Fruit fly (Drosophila melanogaster): ENCODE measurements around the gene loh.
A peak's percentile ranks its signal among the peaks of the same experiment; 100 is the strongest.

Gene loh

dm6 chr2L:10474268-10474678 lies 31.9 kb downstream of the loh start, which contains the start of gene RluA-1 (continued):
- TF ChIP-seq CG18011 (GFP tag; optimal IDR thresholded peaks at IDR 0.05) = peak; percentile 92
- TF ChIP-seq trem (tag; optimal IDR thresholded peaks at IDR 0.05) = peak; percentile 97
- peak; percentile 100 for TF ChIP-seq CG2875 (GFP tag; optimal IDR thresholded peaks at IDR 0.05)
- peak; percentile 97 for TF ChIP-seq CG43689 (GFP tag; IDR thresholded peaks at IDR 0.05)
- TF ChIP-seq H2.0 (GFP tag; IDR thresholded peaks at IDR 0.05) = peak; percentile 99
- peak; percentile 53; the same call in 1 of the 2 replicates for TF ChIP-seq hbn (GFP tag; IDR thresholded peaks at IDR 0.05; ENCODE audit: partially characterized antibody)
- peak; percentile 99 for TF ChIP-seq CG3281 (GFP tag; optimal IDR thresholded peaks at IDR 0.05)
- peak; percentile 92 for TF ChIP-seq CG2116 (GFP tag; optimal IDR thresholded peaks at IDR 0.05)
- TF ChIP-seq BtbVII (GFP tag; optimal IDR thresholded peaks at IDR 0.05) = peak; percentile 99
- TF ChIP-seq Atf6 (GFP tag; IDR thresholded peaks at IDR 0.05) = peak; percentile 97
- peak; percentile 58 for TF ChIP-seq HLH4C (GFP tag; IDR thresholded peaks at IDR 0.05; ENCODE audit: partially characterized antibody)
- peak; percentile 92 for TF ChIP-seq CG11560 (tag; IDR thresholded peaks at IDR 0.05)
- TF ChIP-seq crol (GFP tag; IDR thresholded peaks at IDR 0.05) = peak; percentile 70
- TF ChIP-seq Dip3 (GFP tag; optimal IDR thresholded peaks at IDR 0.05) = peak; percentile 77
- peak; percentile 96 for TF ChIP-seq bab2 (GFP tag; optimal IDR thresholded peaks at IDR 0.05)
- TF ChIP-seq peb (GFP tag; IDR thresholded peaks at IDR 0.05) = peak; percentile 99
- peak; percentile 73; the same call in 2 of the 4 replicates for TF ChIP-seq chinmo (GFP tag; IDR thresholded peaks at IDR 0.05; ENCODE audit: partially characterized antibody)
- peak; percentile 89 for TF ChIP-seq btn (GFP tag; optimal IDR thresholded peaks at IDR 0.05)
- TF ChIP-seq NfI (GFP tag; optimal IDR thresholded peaks at IDR 0.05) = peak; percentile 99
- TF ChIP-seq tx (GFP tag; optimal IDR thresholded peaks at IDR 0.05) = peak; percentile 92
- TF ChIP-seq CG4404 (GFP tag; IDR thresholded peaks at IDR 0.05) = peak; percentile 98
- TF ChIP-seq abd-A (tag; optimal IDR thresholded peaks at IDR 0.05) = peak; percentile 92
- peak; percentile 99 for TF ChIP-seq tap (tag; optimal IDR thresholded peaks at IDR 0.05)
- peak; percentile 99 for TF ChIP-seq CG14014 (GFP tag; IDR thresholded peaks at IDR 0.05)
- TF ChIP-seq CG1233 (GFP tag; optimal IDR thresholded peaks at IDR 0.05) = peak; percentile 99
- TF ChIP-seq Spps (tag; optimal IDR thresholded peaks at IDR 0.05) = peak; percentile 100
- TF ChIP-seq CG13424 (tag; optimal IDR thresholded peaks at IDR 0.05) = peak; percentile 100
- TF ChIP-seq sima (GFP tag; optimal IDR thresholded peaks at IDR 0.05) = peak; percentile 52
- peak; percentile 84 for TF ChIP-seq da (GFP tag; optimal IDR thresholded peaks at IDR 0.05)
- TF ChIP-seq HHEX (GFP tag; optimal IDR thresholded peaks at IDR 0.05) = peak; percentile 99
- peak; percentile 98 for TF ChIP-seq esg (GFP tag; conservative IDR thresholded peaks at IDR 0.05)
- 0 out of 3 replicates have a peak, but pooled peaks have one; percentile 48 for TF ChIP-seq CG7963 (GFP tag; IDR thresholded peaks at IDR 0.05; ENCODE audit: partially characterized antibody)
- peak; percentile 78 for TF ChIP-seq CG9797 (GFP tag; optimal IDR thresholded peaks at IDR 0.05)
- peak; percentile 91 for TF ChIP-seq grn (GFP tag; optimal IDR thresholded peaks at IDR 0.05)
- peak; percentile 99 for TF ChIP-seq row (GFP tag; IDR thresholded peaks at IDR 0.05)
- TF ChIP-seq CG6854 (GFP tag; optimal IDR thresholded peaks at IDR 0.05) = peak; percentile 98
- peak; percentile 92 for TF ChIP-seq HLH3B (GFP tag; IDR thresholded peaks at IDR 0.05)
- TF ChIP-seq CG4854 (GFP tag; optimal IDR thresholded peaks at IDR 0.05) = peak; percentile 97
- TF ChIP-seq CG6175 (GFP tag; IDR thresholded peaks at IDR 0.05) = peak; percentile 98
- TF ChIP-seq CG13624 (GFP tag; optimal IDR thresholded peaks at IDR 0.05) = peak; percentile 92
- peak; percentile 98 for TF ChIP-seq Sox100B (GFP tag; optimal IDR thresholded peaks at IDR 0.05)
- TF ChIP-seq cas (GFP tag; IDR thresholded peaks at IDR 0.05) = peak; percentile 94
- peak; percentile 99 for TF ChIP-seq Hr3 (GFP tag; optimal IDR thresholded peaks at IDR 0.05)
- TF ChIP-seq PHDP (tag; optimal IDR thresholded peaks at IDR 0.05) = peak; percentile 100
- peak; percentile 98 for TF ChIP-seq CG6683 (GFP tag; optimal IDR thresholded peaks at IDR 0.05)
- peak; percentile 12 for TF ChIP-seq HLHmδ (GFP tag; optimal IDR thresholded peaks at IDR 0.05)
- peak; percentile 98 for TF ChIP-seq gcm2 (GFP tag; optimal IDR thresholded peaks at IDR 0.05)
- TF ChIP-seq Tbp (GFP tag; optimal IDR thresholded peaks at IDR 0.05) = no peak
- TF ChIP-seq CG1024 (GFP tag; IDR thresholded peaks at IDR 0.05) = peak; percentile 82
- peak; percentile 55 for TF ChIP-seq Sry-δ (GFP tag; optimal IDR thresholded peaks at IDR 0.05)
- peak; percentile 99 for TF ChIP-seq CG4424 (GFP tag; optimal IDR thresholded peaks at IDR 0.05)
